Fruit fly (Drosophila melanogaster) whole organism, embryonic: ENCODE results near the gene CG3598.

Source experiments
- Atf6 ChIP-seq: fragments of 200-800 bp; sonication (Bioruptor generic); IDR thresholded peaks from 2 replicates; pipeline ENCODE4 v1.3.6; 2022; ENCODE audit warnings: missing biosample characterization, missing genetic modification characterization
- Awh ChIP-seq: fragments of 200-800 bp; sonication (Bioruptor generic); IDR thresholded peaks from 2 replicates; pipeline ENCODE4, ENCODE4 v1.3.6; 2022; ENCODE audit warnings: missing biosample characterization, missing genetic modification characterization
- CG1024 ChIP-seq: fragments of 200-800 bp; sonication (Bioruptor generic); IDR thresholded peaks from 2 replicates; pipeline ENCODE4 v1.3.6; 2022; ENCODE audit warnings: missing biosample characterization, missing genetic modification characterization
- CG11504 ChIP-seq: fragments of 200-800 bp; sonication (Bioruptor generic); optimal IDR thresholded peaks from 3 replicates; lab custom pipeline; 2019; ENCODE audit warnings: missing biosample characterization, mild to moderate bottlenecking, missing genetic modification characterization, moderate library complexity
- CG13894 ChIP-seq: fragments of 200-800 bp; sonication (Bioruptor generic); optimal IDR thresholded peaks from 3 replicates; lab custom pipeline; 2018; ENCODE audit warnings: missing biosample characterization, mild to moderate bottlenecking, missing genetic modification characterization, moderate library complexity
- CG15011 ChIP-seq: fragments of 200-800 bp; sonication (Bioruptor generic); optimal IDR thresholded peaks from 3 replicates; lab custom pipeline; 2018; ENCODE audit warnings: missing biosample characterization, mild to moderate bottlenecking, missing genetic modification characterization
- CG15514 ChIP-seq: fragments of 200-800 bp; sonication (Bioruptor generic); optimal IDR thresholded peaks from 3 replicates; lab custom pipeline; 2017; ENCODE audit warnings: missing biosample characterization, missing genetic modification characterization, mild to moderate bottlenecking, moderate library complexity, missing genetic modification reagents
- CG17328 ChIP-seq: fragments of 200-800 bp; sonication (Bioruptor generic); IDR thresholded peaks from 2 replicates; pipeline ENCODE4 v1.3.6; 2022; ENCODE audit warnings: missing biosample characterization, missing genetic modification characterization
- CG17361 ChIP-seq: fragments of 200-800 bp; sonication (Bioruptor generic); IDR thresholded peaks from 3 replicates; pipeline ENCODE4 v1.3.6; 2022; ENCODE audit warnings: missing biosample characterization, missing genetic modification characterization
- CG18262 ChIP-seq: fragments of 200-800 bp; optimal IDR thresholded peaks from 3 replicates; lab custom pipeline; 2019; ENCODE audit warnings: missing biosample characterization, mild to moderate bottlenecking, missing genetic modification characterization, moderate library complexity
- CG2199 ChIP-seq: fragments of 200-800 bp; sonication (Bioruptor generic); IDR thresholded peaks from 3 replicates; pipeline ENCODE4 v1.3.6; 2022; ENCODE audit warnings: missing biosample characterization, missing genetic modification characterization
- CG31224 ChIP-seq: fragments of 200-800 bp; sonication (Bioruptor generic); IDR thresholded peaks from 2 replicates; pipeline ENCODE4 v1.3.6; 2022; ENCODE audit warnings: missing biosample characterization, missing genetic modification characterization
- CG32772 ChIP-seq: fragments of 200-800 bp; sonication (Bioruptor generic); IDR thresholded peaks from 2 replicates; pipeline ENCODE4 v1.3.6; 2022; ENCODE audit warnings: missing biosample characterization, missing genetic modification characterization
- CG33213 ChIP-seq: fragments of 200-800 bp; sonication (Bioruptor generic); optimal IDR thresholded peaks from 3 replicates; lab custom pipeline; 2016; ENCODE audit warnings: missing biosample characterization, missing genetic modification characterization
- CG42726 ChIP-seq: fragments of 200-800 bp; sonication (Bioruptor generic); IDR thresholded peaks from 2 replicates; pipeline ENCODE4 v1.3.6; 2022; ENCODE audit warnings: missing biosample characterization, missing genetic modification characterization; ENCODE audit not compliant: partially characterized antibody
- CG4360 ChIP-seq: fragments of 200-800 bp; sonication (Bioruptor generic); IDR thresholded peaks from 2 replicates; pipeline ENCODE4 v1.3.6; 2022; ENCODE audit warnings: missing biosample characterization, missing genetic modification characterization
- CG5180 ChIP-seq: fragments of 200-800 bp; sonication (Bioruptor generic); optimal IDR thresholded peaks from 3 replicates; lab custom pipeline; 2017; ENCODE audit warnings: missing biosample characterization, missing genetic modification characterization, mild to moderate bottlenecking, moderate library complexity, missing genetic modification reagents
- CG8290 ChIP-seq, 3 experiments: fragments of 200-800 bp; sonication (Bioruptor generic); optimal IDR thresholded peaks; 2 replicates each; lab custom pipeline; 2016 to 2019; ENCODE audit warnings: missing biosample characterization in 3 of 3, missing genetic modification characterization in 3 of 3, mild to moderate bottlenecking in 2 of 3, moderate library complexity in 1 of 3
- Deaf1 ChIP-seq: fragments of 200-800 bp; optimal IDR thresholded peaks from 3 replicates; lab custom pipeline; 2019; ENCODE audit warnings: missing biosample characterization, mild to moderate bottlenecking, missing genetic modification characterization, moderate library complexity
- GATAe ChIP-seq: fragments of 200-800 bp; sonication (Bioruptor generic); conservative IDR thresholded peaks from 2 replicates; pipeline ENCODE4 v1.3.6; 2022; ENCODE audit warnings: missing biosample characterization, missing genetic modification characterization
- Jarid2 ChIP-seq: fragments of 200-800 bp; sonication (Bioruptor generic); optimal IDR thresholded peaks from 3 replicates; lab custom pipeline; 2017; ENCODE audit warnings: mild to moderate bottlenecking, missing biosample characterization, missing genetic modification reagents, missing genetic modification characterization
- Max ChIP-seq: fragments of 200-800 bp; sonication (Bioruptor generic); optimal IDR thresholded peaks from 2 replicates; lab custom pipeline; 2016; ENCODE audit warnings: missing biosample characterization, mild to moderate bottlenecking, missing genetic modification characterization
- Med ChIP-seq: fragments of 200-800 bp; sonication (Bioruptor generic); peaks from one replicate; lab custom pipeline; 2016; ENCODE audit warnings: missing biosample characterization, missing genetic modification characterization, mild to moderate bottlenecking, inconsistent platforms, moderate library complexity
- Opbp ChIP-seq: fragments of 200-800 bp; sonication (Bioruptor generic); IDR thresholded peaks from 3 replicates; pipeline ENCODE4 v1.3.6; 2022; ENCODE audit warnings: missing biosample characterization, missing genetic modification characterization; ENCODE audit not compliant: partially characterized antibody
- Rfx ChIP-seq: fragments of 200-800 bp; sonication (Bioruptor generic); IDR thresholded peaks from 2 replicates; pipeline ENCODE4 v1.3.6; 2022; ENCODE audit warnings: missing biosample characterization, missing genetic modification characterization
- abd-A ChIP-seq: fragments of 200-800 bp; sonication (Bioruptor generic); optimal IDR thresholded peaks from 3 replicates; lab custom pipeline; 2019; ENCODE audit warnings: missing biosample characterization, mild to moderate bottlenecking, missing genetic modification characterization, moderate library complexity
- bbx ChIP-seq: fragments of 200-800 bp; sonication (Bioruptor generic); IDR thresholded peaks from 2 replicates; pipeline ENCODE4 v1.3.6; 2022; ENCODE audit warnings: missing biosample characterization, missing genetic modification characterization; ENCODE audit not compliant: partially characterized antibody
- br ChIP-seq: fragments of >200 bp; optimal IDR thresholded peaks from 2 replicates; lab custom pipeline; 2017
- chinmo ChIP-seq: fragments of 200-800 bp; sonication (Bioruptor generic); IDR thresholded peaks from 4 replicates; pipeline ENCODE4 v1.3.6; 2022; ENCODE audit warnings: missing biosample characterization, missing genetic modification characterization; ENCODE audit not compliant: partially characterized antibody
- chm ChIP-seq: fragments of 200-800 bp; sonication (Bioruptor generic); IDR thresholded peaks from 2 replicates; pipeline ENCODE4 v1.3.6; 2022; ENCODE audit warnings: missing biosample characterization, missing genetic modification characterization
- ci ChIP-seq: fragments of 200-800 bp; sonication (Bioruptor generic); IDR thresholded peaks from 3 replicates; pipeline ENCODE4 v1.3.6; 2022; ENCODE audit warnings: missing biosample characterization, missing genetic modification characterization
- gce ChIP-seq: fragments of 200-800 bp; sonication (Bioruptor generic); IDR thresholded peaks from 3 replicates; pipeline ENCODE4 v1.3.6; 2022; ENCODE audit warnings: missing biosample characterization, missing genetic modification characterization
- jumu ChIP-seq: fragments of 200-800 bp; sonication (Bioruptor generic); optimal IDR thresholded peaks from 3 replicates; lab custom pipeline; 2016; ENCODE audit warnings: missing biosample characterization, missing genetic modification characterization
- mam ChIP-seq: fragments of 200-800 bp; sonication (Bioruptor generic); optimal IDR thresholded peaks from 3 replicates; lab custom pipeline; 2016; ENCODE audit warnings: missing biosample characterization, missing genetic modification characterization
- mirr ChIP-seq: fragments of 200-800 bp; sonication (Bioruptor generic); optimal IDR thresholded peaks from 3 replicates; lab custom pipeline; 2018; ENCODE audit warnings: missing biosample characterization, mild to moderate bottlenecking, missing genetic modification characterization
- nau ChIP-seq: fragments of 200-800 bp; sonication (Bioruptor generic); optimal IDR thresholded peaks from 3 replicates; lab custom pipeline; 2017; ENCODE audit warnings: missing biosample characterization, mild to moderate bottlenecking, missing genetic modification characterization, missing genetic modification reagents
- nom ChIP-seq: fragments of 200-800 bp; sonication (Bioruptor generic); optimal IDR thresholded peaks from 2 replicates; lab custom pipeline; 2017; ENCODE audit warnings: missing biosample characterization, missing genetic modification characterization, mild to moderate bottlenecking, moderate library complexity, missing genetic modification reagents
- prd ChIP-seq, 3 experiments: fragments of >200 bp in 2 of 3; fragments of 200-800 bp in 1 of 3; sonication (Bioruptor generic) in 1 of 3; optimal IDR thresholded peaks in 2 of 3; IDR thresholded peaks in 1 of 3; 2 replicates in 2 of 3; 3 replicates in 1 of 3; pipeline versions ENCODE4 v1.3.6 to Lab custom; 2017 to 2022; ENCODE audit warnings: missing biosample characterization in 1 of 3, missing genetic modification characterization in 1 of 3
- ro ChIP-seq: fragments of 200-800 bp; sonication (Bioruptor generic); IDR thresholded peaks from 2 replicates; pipeline ENCODE4 v1.3.6; 2022; ENCODE audit warnings: missing biosample characterization, missing genetic modification characterization
- scrt ChIP-seq: fragments of 200-800 bp; sonication (Bioruptor generic); optimal IDR thresholded peaks from 2 replicates; lab custom pipeline; 2018; ENCODE audit warnings: missing biosample characterization, mild to moderate bottlenecking, missing genetic modification characterization, moderate library complexity
- sens ChIP-seq: fragments of 200-800 bp; sonication (Bioruptor generic); peaks from one replicate; lab custom pipeline; 2016; ENCODE audit warnings: missing biosample characterization, missing genetic modification characterization
- sqz ChIP-seq: fragments of 200-800 bp; sonication (Bioruptor generic); optimal IDR thresholded peaks from 3 replicates; lab custom pipeline; 2018; ENCODE audit warnings: missing biosample characterization, mild to moderate bottlenecking, missing genetic modification characterization
- stwl ChIP-seq: fragments of 200-800 bp; sonication (Bioruptor generic); optimal IDR thresholded peaks from 3 replicates; lab custom pipeline; 2018; ENCODE audit warnings: missing biosample characterization, mild to moderate bottlenecking, missing genetic modification characterization, moderate library complexity
- vvl ChIP-seq: fragments of 200-800 bp; sonication (Bioruptor generic); IDR thresholded peaks from 2 replicates; pipeline ENCODE4 v1.3.6; 2022; ENCODE audit warnings: missing biosample characterization, missing genetic modification characterization

CG3598 gene

dm6 chrX:2973593-2973992 lies 36.8 kb downstream of the CG3598 start, which contains the start of gene rst:
Gene rst, minus strand, starts transcription at chrX:2973834.
- TF ChIP-seq Atf6 (GFP tag; lab: Robert Waterston, UW) (0 out of 2 replicates have a peak, but pooled peaks have one; percentile 20), CG11504 (peak; percentile 15), Jarid2 (GFP tag; lab: Kevin White, UChicago) (peak; percentile 89), CG8290 (GFP tag; optimal IDR thresholded peaks at IDR 0.05; lab: Kevin White, UChicago) (no peak), CG8290 (tag; optimal IDR thresholded peaks at IDR 0.05; lab: Kevin White, UChicago) (peak in 1 of 2 experiments; percentile 44), chm (peak; percentile 92), mam (GFP tag; lab: Kevin White, UChicago) (no peak), nom (peak; percentile 33), CG33213 (GFP tag; lab: Kevin White, UChicago) (no peak), stwl (tag; lab: Kevin White, UChicago) (peak; percentile 24), CG32772 (GFP tag; lab: Robert Waterston, UW) (no peak), CG4360 (0 out of 2 replicates have a peak, but pooled peaks have one; percentile 29), sqz (peak; percentile 4), CG42726 (GFP tag; lab: Robert Waterston, UW) (peak; percentile 54; the same call in 1 of the 2 replicates), CG15514 (peak; percentile 4), gce (GFP tag; lab: Robert Waterston, UW) (peak; percentile 34; the same call in 1 of the 3 replicates), nau (GFP tag; lab: Kevin White, UChicago) (peak; percentile 28), scrt (GFP tag; lab: Kevin White, UChicago) (peak; percentile 34), Awh (GFP tag; lab: Robert Waterston, UW) (peak; percentile 44; the same call in 1 of the 2 replicates), CG5180 (peak; percentile 99), ci (peak; percentile 37; the same call in 1 of the 3 replicates), Opbp (GFP tag; lab: Robert Waterston, UW) (0 out of 3 replicates have a peak, but pooled peaks have one; percentile 32), CG17361 (GFP tag; lab: Robert Waterston, UW) (0 out of 3 replicates have a peak, but pooled peaks have one; percentile 20), Med (GFP tag; lab: Kevin White, UChicago) (peak; percentile 68), CG17328 (peak; percentile 41; the same call in 1 of the 2 replicates), chinmo (peak; percentile 62; the same call in 1 of the 4 replicates), Rfx (no peak), Deaf1 (tag; lab: Kevin White, UChicago) (peak; percentile 85), bbx (peak; percentile 48; the same call in 1 of the 2 replicates), CG13894 (peak; percentile 82), Max (GFP tag; lab: Kevin White, UChicago) (no peak), CG15011 (GFP tag; lab: Kevin White, UChicago) (no peak), jumu (GFP tag; lab: Kevin White, UChicago) (no peak), sens (peak; percentile 93), mirr (GFP tag; lab: Kevin White, UChicago) (no peak), CG31224 (GFP tag; lab: Robert Waterston, UW) (no peak), abd-A (tag; lab: Kevin White, UChicago) (peak; percentile 51), prd (optimal IDR thresholded peaks at IDR 0.05; lab: Kevin White, UChicago) (no peak), prd (GFP tag; IDR thresholded peaks at IDR 0.05; lab: Robert Waterston, UW) (0 out of 3 replicates have a peak, but pooled peaks have one; percentile 8), CG2199 (GFP tag; lab: Robert Waterston, UW) (peak; percentile 33; the same call in 2 of the 3 replicates), CG1024 (0 out of 2 replicates have a peak, but pooled peaks have one; percentile 14), br (lab: Kevin White, UChicago) (no peak), vvl (GFP tag; lab: Robert Waterston, UW) (peak; percentile 40), CG18262 (tag; lab: Kevin White, UChicago) (no peak), ro (GFP tag; lab: Robert Waterston, UW) (no peak), GATAe (no peak)
